Fruit fly (Drosophila melanogaster): ENCODE results near the gene CG32816.

dm6 chrX:314823-315222 is 155.7 kb downstream of the CG32816 start, which contains the start of gene Or1a:
- TF ChIP-seq CG8478 (optimal IDR thresholded peaks at IDR 0.05) (no peak), CTCF (optimal IDR thresholded peaks at IDR 0.05) (no peak)
